Fruit fly (Drosophila melanogaster): ENCODE data around the gene CG46440.

- TF ChIP-seq Myc (optimal IDR thresholded peaks at IDR 0.05) (no peak), insv (optimal IDR thresholded peaks at IDR 0.05) (no peak), h (optimal IDR thresholded peaks at IDR 0.05) (no peak), ttk (optimal IDR thresholded peaks at IDR 0.05) (no peak)
Measured at dm6 chrX:15852815-15853542, 4.6 kb downstream of the CG46440 start, which contains the start of the genes UBL3 and CG15914.

Data from Kc167 (cell line).